Worm (Caenorhabditis elegans): ENCODE results near the gene M7.7.

DNA sequence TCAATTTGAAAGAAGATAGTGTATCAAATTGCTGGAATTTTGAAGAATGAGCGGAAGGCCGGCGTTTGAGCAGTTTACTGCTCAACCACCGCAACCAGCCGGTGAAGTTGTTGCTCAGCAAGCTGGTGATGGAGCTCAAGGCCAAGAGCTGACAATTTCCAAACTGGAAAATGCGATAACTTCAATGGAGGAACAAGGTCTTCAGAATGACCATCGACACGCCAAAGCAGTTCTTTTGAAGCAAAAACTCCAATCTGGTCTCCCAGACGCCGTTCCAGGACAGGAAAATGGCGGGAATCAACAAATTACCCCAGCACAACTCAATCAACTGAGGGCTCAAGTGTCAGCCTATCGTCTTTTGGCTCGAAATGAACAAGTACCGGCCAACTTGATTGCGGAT is 36.4 kb downstream of the M7.7 start:
- TF ChIP-seq pha-2 (tag; optimal IDR thresholded peaks at IDR 0.05): no peak
- no peak for TF ChIP-seq ets-4 (tag; optimal IDR thresholded peaks at IDR 0.05)
- TF ChIP-seq unc-86 (tag; optimal IDR thresholded peaks at IDR 0.05): no peak
- no peak for TF ChIP-seq dve-1 (tag; optimal IDR thresholded peaks at IDR 0.05)

All from whole organism, late embryonic.